Worm (Caenorhabditis elegans): Measurements from ENCODE around the gene ndab-2.

- no peak for TF ChIP-seq ztf-29 (GFP tag; IDR thresholded peaks at IDR 0.05)
- no peak for TF ChIP-seq ref-1 (GFP tag; conservative IDR thresholded peaks at IDR 0.05)
- no peak for TF ChIP-seq cog-1 (tag; optimal IDR thresholded peaks at IDR 0.05)
- no peak for TF ChIP-seq med-1 (GFP tag; optimal IDR thresholded peaks at IDR 0.05; ENCODE audit: insufficient read depth)
- no peak for TF ChIP-seq flt-1 (GFP tag; IDR thresholded peaks at IDR 0.05)
- no peak for TF ChIP-seq ztf-23 (GFP tag; IDR thresholded peaks at IDR 0.05)
- TF ChIP-seq klf-2 (GFP tag; conservative IDR thresholded peaks at IDR 0.05) = no peak
These were observed 31.5 kb downstream of the ndab-2 start for ce11 chrIII:7212028-7212427.
